Worm (Caenorhabditis elegans): ENCODE data around the gene C39B5.10.

ce11 chrIII:2205155-2205554 lies 34.3 kb downstream of the C39B5.10 start:
- TF ChIP-seq lin-32 (GFP tag; optimal IDR thresholded peaks at IDR 0.05) (no peak), nhr-28 (tag; optimal IDR thresholded peaks at IDR 0.05) (no peak), nhr-76 (tag; optimal IDR thresholded peaks at IDR 0.05) (no peak), drap-1 (GFP tag; optimal IDR thresholded peaks at IDR 0.05) (no peak), lin-13 (tag; optimal IDR thresholded peaks at IDR 0.05) (no peak), ceh-83 (GFP tag; optimal IDR thresholded peaks at IDR 0.05) (no peak), elt-3 (tag; optimal IDR thresholded peaks at IDR 0.05) (no peak), bed-3 (GFP tag; optimal IDR thresholded peaks at IDR 0.05) (no peak), snpc-4 (tag; optimal IDR thresholded peaks at IDR 0.05) (no peak), ztf-11 (tag; optimal IDR thresholded peaks at IDR 0.05) (no peak), lsy-2 (tag; optimal IDR thresholded peaks at IDR 0.05) (no peak)
